Worm (Caenorhabditis elegans) whole organism, L4/young adult: ENCODE results near the gene R12B2.13.

Experiments used
- W03F9.2 ChIP-seq: fragments of 150-350 bp; optimal IDR thresholded peaks from 2 replicates; lab custom pipeline; 2014; ENCODE audit warnings: missing biosample characterization, missing genetic modification characterization
- dao-5 ChIP-seq: sonication (generic microtip); optimal IDR thresholded peaks from 2 replicates; lab custom pipeline; 2016; ENCODE audit warnings: missing genotype, missing genetic modification characterization, moderate library complexity, missing compliant biosample characterization
- him-1 ChIP-seq: sonication (generic microtip); optimal IDR thresholded peaks from 2 replicates; lab custom pipeline; 2016; ENCODE audit warnings: missing genotype, missing genetic modification reagents, missing genetic modification characterization, missing compliant biosample characterization

DNA sequence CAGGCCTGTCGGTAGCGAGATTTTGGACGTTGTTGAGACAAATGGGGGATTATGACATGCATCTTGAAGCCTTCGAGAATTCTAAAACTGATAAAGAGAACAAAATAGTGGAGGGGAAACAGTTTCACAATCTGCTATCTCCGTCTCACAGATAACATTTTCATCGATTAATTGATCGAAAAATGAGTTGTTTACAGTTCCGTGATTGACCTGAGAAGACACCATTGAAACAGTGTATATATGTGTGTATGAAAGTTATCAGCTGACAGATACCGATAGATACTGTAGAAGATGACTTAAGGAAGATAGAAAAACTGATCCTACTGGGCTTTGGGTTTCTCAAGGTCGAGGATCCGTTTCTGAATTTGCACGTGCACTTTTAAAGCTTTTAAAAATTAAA, 5.9 kb upstream of the R12B2.13 start:
- TF ChIP-seq dao-5 (no peak), him-1 (tag; lab: Kevin White, UChicago) (no peak), W03F9.2 (tag; lab: Kevin White, UChicago) (no peak)
